Fruit fly (Drosophila melanogaster): ENCODE data around the gene RpS4.

DNA sequence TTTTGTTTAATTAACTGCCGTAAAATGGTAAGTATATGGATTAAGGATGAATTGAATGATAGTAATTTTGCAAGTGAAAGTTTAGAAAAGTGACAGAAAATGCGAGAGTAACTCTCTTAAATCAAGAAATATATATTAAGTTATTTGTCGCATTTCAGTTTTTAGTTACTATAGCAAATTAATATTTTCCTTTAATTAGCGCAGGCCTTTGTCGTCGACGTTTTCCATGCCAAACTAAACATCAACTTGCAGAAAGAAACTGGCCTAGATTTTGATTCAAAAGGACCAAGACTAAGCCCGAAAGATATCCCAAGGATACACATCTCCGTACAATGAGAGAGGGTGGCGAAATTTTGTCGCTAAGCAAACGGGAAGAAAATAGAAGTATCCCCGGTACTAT is 45.6 kb downstream of the RpS4 start, which contains the start of gene CG17300:
- TF ChIP-seq h (optimal IDR thresholded peaks at IDR 0.05) (no peak), insv (optimal IDR thresholded peaks at IDR 0.05) (no peak), psq (optimal IDR thresholded peaks at IDR 0.05) (no peak), ttk (optimal IDR thresholded peaks at IDR 0.05) (no peak), Sin3A (optimal IDR thresholded peaks at IDR 0.05) (no peak)
